Fruit fly (Drosophila melanogaster): ENCODE data around the gene Smn.

Smn gene

DNA sequence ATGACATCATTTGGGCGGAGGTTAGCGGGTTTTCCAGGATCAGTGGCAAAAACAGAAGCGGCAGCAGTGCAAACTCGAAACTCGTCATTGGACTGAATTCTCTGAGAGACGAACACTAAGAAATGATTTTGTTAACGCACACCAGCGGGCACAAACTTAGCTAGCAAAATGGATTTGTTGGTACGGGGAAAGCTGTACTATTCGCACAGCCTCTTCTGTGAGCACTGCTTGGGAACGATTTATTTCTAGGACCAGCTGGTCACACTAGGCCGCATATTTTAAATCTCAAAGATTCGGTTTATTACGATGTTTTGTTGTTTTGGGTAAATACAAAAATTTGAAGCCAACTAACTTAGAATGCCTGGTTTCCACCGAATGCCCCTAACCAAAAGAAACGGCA lies 27.8 kb upstream of the Smn start, which contains the start of gene CG4098 (continued):
- peak; percentile 67 for TF ChIP-seq CG15514 (GFP tag; optimal IDR thresholded peaks at IDR 0.05)
- TF ChIP-seq slou (GFP tag; optimal IDR thresholded peaks at IDR 0.05): no peak
- TF ChIP-seq aop (GFP tag; IDR thresholded peaks at IDR 0.05): no peak
- no peak for TF ChIP-seq D (optimal IDR thresholded peaks at IDR 0.05)
- TF ChIP-seq D (GFP tag; optimal IDR thresholded peaks at IDR 0.05): no peak
- peak; percentile 99 for TF ChIP-seq CG11696 (GFP tag; IDR thresholded peaks at IDR 0.05)
- TF ChIP-seq ind (GFP tag; optimal IDR thresholded peaks at IDR 0.05): peak; percentile 75
- TF ChIP-seq sima (GFP tag; optimal IDR thresholded peaks at IDR 0.05): no peak
- TF ChIP-seq CG34376 (GFP tag; optimal IDR thresholded peaks at IDR 0.05): peak; percentile 47
- TF ChIP-seq ATbp (GFP tag; optimal IDR thresholded peaks at IDR 0.05): peak; percentile 31
- peak; percentile 12 for TF ChIP-seq Blimp-1 (GFP tag; optimal IDR thresholded peaks at IDR 0.05)
- no peak for TF ChIP-seq jigr1 (GFP tag; IDR thresholded peaks at IDR 0.05)
- no peak for TF ChIP-seq Kr (GFP tag; optimal IDR thresholded peaks at IDR 0.05)
- TF ChIP-seq Tbp (GFP tag; optimal IDR thresholded peaks at IDR 0.05): no peak
- TF ChIP-seq CG30431 (GFP tag; optimal IDR thresholded peaks at IDR 0.05): peak; percentile 29
- TF ChIP-seq grau (tag; optimal IDR thresholded peaks at IDR 0.05): peak; percentile 59
- TF ChIP-seq ken (GFP tag; IDR thresholded peaks at IDR 0.05): peak; percentile 83
- no peak for TF ChIP-seq br (optimal IDR thresholded peaks at IDR 0.05)
- TF ChIP-seq zfh2 (GFP tag; optimal IDR thresholded peaks at IDR 0.05): peak; percentile 75
- TF ChIP-seq Antp (GFP tag; optimal IDR thresholded peaks at IDR 0.05): peak; percentile 83
- TF ChIP-seq Sry-δ (GFP tag; optimal IDR thresholded peaks at IDR 0.05): peak; percentile 51
- peak; percentile 67 for TF ChIP-seq Xrp1 (GFP tag; IDR thresholded peaks at IDR 0.05)
- peak; percentile 2 for TF ChIP-seq btn (GFP tag; optimal IDR thresholded peaks at IDR 0.05)
- TF ChIP-seq dimm (GFP tag; IDR thresholded peaks at IDR 0.05): no peak
- TF ChIP-seq CG18599 (GFP tag; optimal IDR thresholded peaks at IDR 0.05): peak; percentile 65
- no peak for TF ChIP-seq Bgb (GFP tag; IDR thresholded peaks at IDR 0.05; ENCODE audit: partially characterized antibody)
- TF ChIP-seq CG1647 (GFP tag; optimal IDR thresholded peaks at IDR 0.05): peak; percentile 44
- TF ChIP-seq CG9797 (GFP tag; optimal IDR thresholded peaks at IDR 0.05): peak; percentile 52
- peak; percentile 37; the same call in 1 of the 3 replicates for TF ChIP-seq CG7357 (GFP tag; IDR thresholded peaks at IDR 0.05)
- TF ChIP-seq CG14965 (GFP tag; optimal IDR thresholded peaks at IDR 0.05; ENCODE audit: borderline replicate concordance): no peak
- peak; percentile 49 for TF ChIP-seq CG13894 (tag; optimal IDR thresholded peaks at IDR 0.05)
- peak; percentile 92 for TF ChIP-seq slbo (GFP tag; IDR thresholded peaks at IDR 0.05)
- TF ChIP-seq da (GFP tag; optimal IDR thresholded peaks at IDR 0.05): no peak
- TF ChIP-seq CG10462 (GFP tag; optimal IDR thresholded peaks at IDR 0.05): no peak
- no peak for TF ChIP-seq vnd (GFP tag; IDR thresholded peaks at IDR 0.05; ENCODE audit: partially characterized antibody)
- TF ChIP-seq CG5953 (GFP tag; IDR thresholded peaks at IDR 0.05): no peak
- TF ChIP-seq bigmax (GFP tag; optimal IDR thresholded peaks at IDR 0.05): no peak
- TF ChIP-seq ab (GFP tag; optimal IDR thresholded peaks at IDR 0.05): peak; percentile 12
- TF ChIP-seq CG17361 (GFP tag; IDR thresholded peaks at IDR 0.05): no peak
- TF ChIP-seq luna (GFP tag; optimal IDR thresholded peaks at IDR 0.05): peak; percentile 10
- TF ChIP-seq odd (GFP tag; optimal IDR thresholded peaks at IDR 0.05): no peak
- TF ChIP-seq CG3281 (GFP tag; optimal IDR thresholded peaks at IDR 0.05): peak; percentile 27
- no peak for TF ChIP-seq Lhr (GFP tag; optimal IDR thresholded peaks at IDR 0.05)
- TF ChIP-seq ems (GFP tag; optimal IDR thresholded peaks at IDR 0.05): peak; percentile 58
- no peak for TF ChIP-seq z (GFP tag; IDR thresholded peaks at IDR 0.05)
- peak; percentile 77 for TF ChIP-seq gfzf (GFP tag; optimal IDR thresholded peaks at IDR 0.05)
- no peak for TF ChIP-seq wor (GFP tag; IDR thresholded peaks at IDR 0.05)
- no peak for TF ChIP-seq CG11398 (GFP tag; optimal IDR thresholded peaks at IDR 0.05)
- TF ChIP-seq Dad (GFP tag; optimal IDR thresholded peaks at IDR 0.05): no peak
- no peak; the same call in 1 of the 2 replicates for TF ChIP-seq ara (GFP tag; IDR thresholded peaks at IDR 0.05)
- peak; percentile 47 for TF ChIP-seq Dek (tag; optimal IDR thresholded peaks at IDR 0.05)
- no peak for TF ChIP-seq ato (GFP tag; IDR thresholded peaks at IDR 0.05; ENCODE audit: partially characterized antibody)
- no peak for TF ChIP-seq psq (GFP tag; optimal IDR thresholded peaks at IDR 0.05)

All from whole organism, embryonic.